Fruit fly (Drosophila melanogaster) whole organism, embryonic: Measurements from ENCODE around the gene Kdm3.

Experiments
- Atf-2 ChIP-seq: fragments of 200-800 bp; sonication (Bioruptor generic); optimal IDR thresholded peaks from 2 replicates; lab custom pipeline; 2016; ENCODE audit warnings: missing biosample characterization, missing genetic modification characterization
- CG10543 ChIP-seq: fragments of 200-800 bp; sonication (Bioruptor generic); optimal IDR thresholded peaks from 3 replicates; lab custom pipeline; 2017; ENCODE audit warnings: missing biosample characterization, mild to moderate bottlenecking, missing genetic modification characterization, moderate library complexity
- CG11398 ChIP-seq: fragments of 200-800 bp; sonication (Bioruptor generic); optimal IDR thresholded peaks from 2 replicates; lab custom pipeline; 2016; ENCODE audit warnings: missing biosample characterization, missing genetic modification characterization
- CG11695 ChIP-seq: fragments of 200-800 bp; sonication (Bioruptor generic); IDR thresholded peaks from 3 replicates; pipeline ENCODE4 v1.3.6; 2022; ENCODE audit warnings: missing biosample characterization, missing genetic modification characterization
- CG12659 ChIP-seq: fragments of 200-800 bp; sonication (Bioruptor generic); optimal IDR thresholded peaks from 3 replicates; lab custom pipeline; 2017; ENCODE audit warnings: mild to moderate bottlenecking, missing biosample characterization, missing genetic modification reagents, missing genetic modification characterization
- CG12744 ChIP-seq: fragments of 200-800 bp; sonication (Bioruptor generic); optimal IDR thresholded peaks from 2 replicates; lab custom pipeline; 2016; ENCODE audit warnings: missing biosample characterization, missing genetic modification characterization
- CG12769 ChIP-seq: fragments of 200-800 bp; sonication (Bioruptor generic); optimal IDR thresholded peaks from 2 replicates; lab custom pipeline; 2019; ENCODE audit warnings: missing biosample characterization, mild to moderate bottlenecking, missing genetic modification characterization, moderate library complexity
- CG14667 ChIP-seq: fragments of 200-800 bp; sonication (Bioruptor generic); IDR thresholded peaks from 2 replicates; pipeline ENCODE4 v1.3.6; 2022; ENCODE audit warnings: missing biosample characterization, missing genetic modification characterization
- CG15269 ChIP-seq: fragments of 200-800 bp; sonication (Bioruptor generic); optimal IDR thresholded peaks from 2 replicates; lab custom pipeline; 2018; ENCODE audit warnings: missing biosample characterization, mild to moderate bottlenecking, missing genetic modification characterization, moderate library complexity
- CG16863 ChIP-seq: fragments of 200-800 bp; sonication (Bioruptor generic); optimal IDR thresholded peaks from 3 replicates; lab custom pipeline; 2016; ENCODE audit warnings: missing biosample characterization, missing genetic modification characterization
- CG18011 ChIP-seq: fragments of 200-800 bp; sonication (Bioruptor generic); optimal IDR thresholded peaks from 2 replicates; lab custom pipeline; 2017; ENCODE audit warnings: missing biosample characterization, missing genetic modification characterization, mild to moderate bottlenecking, moderate library complexity, missing genotype
- CG30020 ChIP-seq: fragments of 200-800 bp; optimal IDR thresholded peaks from 2 replicates; lab custom pipeline; 2019; ENCODE audit warnings: missing biosample characterization, mild to moderate bottlenecking, missing genetic modification characterization, moderate library complexity
- CG3065 ChIP-seq: fragments of 200-800 bp; sonication (Bioruptor generic); optimal IDR thresholded peaks from 2 replicates; lab custom pipeline; 2016; ENCODE audit warnings: missing biosample characterization, missing genetic modification characterization
- CG32532 ChIP-seq: fragments of 200-800 bp; sonication (Bioruptor generic); IDR thresholded peaks from 2 replicates; pipeline ENCODE4 v1.3.6; 2022; ENCODE audit warnings: missing biosample characterization, missing genetic modification characterization
- CG33557 ChIP-seq: fragments of 200-800 bp; sonication (Bioruptor generic); optimal IDR thresholded peaks from 2 replicates; lab custom pipeline; 2019; ENCODE audit warnings: missing biosample characterization, mild to moderate bottlenecking, missing genetic modification characterization, moderate library complexity
- CG3995 ChIP-seq: fragments of 200-800 bp; sonication (Bioruptor generic); optimal IDR thresholded peaks from 3 replicates; lab custom pipeline; 2016; ENCODE audit warnings: missing biosample characterization, missing genetic modification characterization
- CG4820 ChIP-seq: fragments of 200-800 bp; sonication (Bioruptor generic); optimal IDR thresholded peaks from 3 replicates; lab custom pipeline; 2016; ENCODE audit warnings: missing biosample characterization, missing genetic modification characterization
- CG6272 ChIP-seq: fragments of 200-800 bp; sonication (Bioruptor generic); IDR thresholded peaks from 2 replicates; pipeline ENCODE4 v1.3.6; 2022; ENCODE audit warnings: missing biosample characterization, missing genetic modification characterization
- CG7271 ChIP-seq: fragments of 200-800 bp; sonication (Bioruptor generic); optimal IDR thresholded peaks from 2 replicates; lab custom pipeline; 2018; ENCODE audit warnings: missing biosample characterization, mild to moderate bottlenecking, missing genetic modification characterization, moderate library complexity
- Ets97D ChIP-seq: fragments of 200-800 bp; sonication (Bioruptor generic); optimal IDR thresholded peaks from 3 replicates; lab custom pipeline; 2016; ENCODE audit warnings: missing biosample characterization, missing genetic modification characterization
- Fer2 ChIP-seq: fragments of 200-800 bp; sonication (Bioruptor generic); optimal IDR thresholded peaks from 2 replicates; lab custom pipeline; 2018; ENCODE audit warnings: missing biosample characterization, mild to moderate bottlenecking, missing genetic modification characterization, moderate library complexity
- Gug ChIP-seq: fragments of 200-800 bp; sonication (Bioruptor generic); IDR thresholded peaks from 4 replicates; pipeline ENCODE4 v1.3.6; 2022; ENCODE audit warnings: missing biosample characterization, missing genetic modification characterization
- Hr3 ChIP-seq: fragments of 200-800 bp; sonication (Bioruptor generic); optimal IDR thresholded peaks from 3 replicates; lab custom pipeline; 2016; ENCODE audit warnings: missing biosample characterization, missing genetic modification characterization
- Nf-YB ChIP-seq: fragments of 200-800 bp; sonication (Bioruptor generic); optimal IDR thresholded peaks from 3 replicates; lab custom pipeline; 2019; ENCODE audit warnings: missing biosample characterization, mild to moderate bottlenecking, missing genetic modification characterization, moderate library complexity
- Oli ChIP-seq: fragments of 200-800 bp; sonication (Bioruptor generic); optimal IDR thresholded peaks from 2 replicates; lab custom pipeline; 2018; ENCODE audit warnings: missing biosample characterization, mild to moderate bottlenecking, missing genetic modification characterization, moderate library complexity
- Optix ChIP-seq: fragments of 200-800 bp; sonication (Bioruptor generic); IDR thresholded peaks from 3 replicates; pipeline ENCODE4 v1.3.6; 2022; ENCODE audit warnings: missing biosample characterization, missing genetic modification characterization
- Pdp1 ChIP-seq, 2 experiments: fragments of 200-800 bp; sonication (Bioruptor generic); optimal IDR thresholded peaks; 3 replicates each; lab custom pipeline; 2016; ENCODE audit warnings: missing biosample characterization in 2 of 2, missing genetic modification characterization in 2 of 2, mild to moderate bottlenecking in 1 of 2, moderate library complexity in 1 of 2
- Vsx1 ChIP-seq: fragments of 200-800 bp; sonication (Bioruptor generic); optimal IDR thresholded peaks from 2 replicates; lab custom pipeline; 2017; ENCODE audit warnings: missing biosample characterization, mild to moderate bottlenecking, missing genetic modification characterization, missing genetic modification reagents
- Xrp1 ChIP-seq: fragments of 200-800 bp; sonication (Bioruptor generic); IDR thresholded peaks from 2 replicates; pipeline ENCODE4 v1.3.6; 2022; ENCODE audit warnings: missing biosample characterization, missing genetic modification characterization
- ab ChIP-seq: fragments of 200-800 bp; sonication (Bioruptor generic); optimal IDR thresholded peaks from 2 replicates; lab custom pipeline; 2016; ENCODE audit warnings: missing biosample characterization, missing genetic modification characterization
- al ChIP-seq: fragments of 200-800 bp; sonication (Bioruptor generic); IDR thresholded peaks from 2 replicates; pipeline ENCODE4 v1.3.6; 2022; ENCODE audit warnings: missing biosample characterization, missing genetic modification characterization
- cg ChIP-seq: fragments of 200-800 bp; sonication (Bioruptor generic); optimal IDR thresholded peaks from 3 replicates; lab custom pipeline; 2019; ENCODE audit warnings: missing biosample characterization, mild to moderate bottlenecking, missing genetic modification characterization, moderate library complexity
- chif ChIP-seq, 2 experiments: fragments of 200-800 bp; sonication (Bioruptor generic); optimal IDR thresholded peaks; 3 replicates each; lab custom pipeline; 2016; ENCODE audit warnings: missing biosample characterization in 2 of 2, missing genetic modification characterization in 2 of 2
- chinmo ChIP-seq: fragments of 200-800 bp; sonication (Bioruptor generic); IDR thresholded peaks from 4 replicates; pipeline ENCODE4 v1.3.6; 2022; ENCODE audit warnings: missing biosample characterization, missing genetic modification characterization; ENCODE audit not compliant: partially characterized antibody
- cwo ChIP-seq: fragments of 200-800 bp; sonication (Bioruptor generic); optimal IDR thresholded peaks from 3 replicates; lab custom pipeline; 2017; ENCODE audit warnings: missing biosample characterization, missing genetic modification characterization, mild to moderate bottlenecking, moderate library complexity, missing genetic modification reagents
- dmrt11E ChIP-seq: fragments of 200-800 bp; sonication (Bioruptor generic); optimal IDR thresholded peaks from 3 replicates; lab custom pipeline; 2018; ENCODE audit warnings: missing biosample characterization, mild to moderate bottlenecking, missing genetic modification characterization, moderate library complexity
- esg ChIP-seq: fragments of 200-800 bp; sonication (Bioruptor generic); conservative IDR thresholded peaks from 2 replicates; pipeline ENCODE4 v1.3.6; 2022; ENCODE audit warnings: missing biosample characterization, missing genetic modification characterization
- fu2 ChIP-seq: fragments of 200-800 bp; sonication (Bioruptor generic); optimal IDR thresholded peaks from 2 replicates; lab custom pipeline; 2016; ENCODE audit warnings: missing biosample characterization, missing genetic modification characterization
- hbn ChIP-seq: fragments of 200-800 bp; sonication (Bioruptor generic); IDR thresholded peaks from 2 replicates; pipeline ENCODE4 v1.3.6; 2022; ENCODE audit warnings: missing biosample characterization, missing genetic modification characterization; ENCODE audit not compliant: partially characterized antibody
- her ChIP-seq: fragments of 200-800 bp; sonication (Bioruptor generic); optimal IDR thresholded peaks from 2 replicates; lab custom pipeline; 2016; ENCODE audit warnings: missing biosample characterization, missing genetic modification characterization
- hth ChIP-seq: fragments of >200 bp; optimal IDR thresholded peaks from 2 replicates; lab custom pipeline; 2017; ENCODE audit warnings: inconsistent platforms
- maf-S ChIP-seq: fragments of 200-800 bp; sonication (Bioruptor generic); optimal IDR thresholded peaks from 2 replicates; lab custom pipeline; 2016; ENCODE audit warnings: missing biosample characterization, missing genetic modification characterization
- mld ChIP-seq: fragments of 200-800 bp; sonication (Bioruptor generic); IDR thresholded peaks from 3 replicates; pipeline ENCODE4 v1.3.6; 2022; ENCODE audit warnings: missing biosample characterization, missing genetic modification characterization; ENCODE audit not compliant: partially characterized antibody
- prd ChIP-seq, 3 experiments: fragments of >200 bp in 2 of 3; fragments of 200-800 bp in 1 of 3; sonication (Bioruptor generic) in 1 of 3; optimal IDR thresholded peaks in 2 of 3; IDR thresholded peaks in 1 of 3; 2 replicates in 2 of 3; 3 replicates in 1 of 3; pipeline versions ENCODE4 v1.3.6 to Lab custom; 2017 to 2022; ENCODE audit warnings: missing biosample characterization in 1 of 3, missing genetic modification characterization in 1 of 3
- repo ChIP-seq: fragments of 200-800 bp; sonication (Bioruptor generic); optimal IDR thresholded peaks from 2 replicates; lab custom pipeline; 2016; ENCODE audit warnings: missing biosample characterization, missing genetic modification characterization
- rib ChIP-seq: fragments of 200-800 bp; sonication (Bioruptor generic); IDR thresholded peaks from 2 replicates; pipeline ENCODE4 v1.3.6; 2022; ENCODE audit warnings: missing biosample characterization, missing genetic modification characterization
- scrt ChIP-seq: fragments of 200-800 bp; sonication (Bioruptor generic); optimal IDR thresholded peaks from 2 replicates; lab custom pipeline; 2018; ENCODE audit warnings: missing biosample characterization, mild to moderate bottlenecking, missing genetic modification characterization, moderate library complexity
- sd ChIP-seq: fragments of 200-800 bp; sonication (Bioruptor generic); optimal IDR thresholded peaks from 3 replicates; lab custom pipeline; 2018; ENCODE audit warnings: missing biosample characterization, mild to moderate bottlenecking, missing genetic modification characterization, moderate library complexity
- twi ChIP-seq: fragments of 200-800 bp; optimal IDR thresholded peaks from 2 replicates; lab custom pipeline; 2019; ENCODE audit warnings: missing biosample characterization, mild to moderate bottlenecking, missing genetic modification characterization, moderate library complexity
- vnd ChIP-seq: fragments of 200-800 bp; sonication (Bioruptor generic); IDR thresholded peaks from 3 replicates; pipeline ENCODE4 v1.3.6; 2022; ENCODE audit warnings: missing biosample characterization, missing genetic modification characterization; ENCODE audit not compliant: partially characterized antibody

Gene Kdm3

DNA sequence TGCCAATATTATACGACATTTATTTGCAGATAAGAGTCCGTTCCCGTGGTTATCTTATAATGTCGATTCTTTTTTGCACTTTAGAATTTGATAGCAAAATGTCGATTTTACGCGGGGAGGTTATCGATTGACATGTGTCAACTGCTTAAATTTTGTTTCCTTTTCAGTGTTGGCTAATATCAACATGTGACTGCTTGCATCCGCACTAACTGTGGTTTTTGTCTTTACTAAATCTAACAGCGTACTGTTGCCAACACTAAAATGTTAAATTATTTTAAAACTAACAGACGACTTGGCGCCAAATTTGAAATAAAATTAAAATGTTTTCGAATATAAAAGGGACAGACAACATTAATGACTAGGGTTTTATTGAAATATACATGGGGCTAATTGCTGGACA, 19.1 kb upstream of the Kdm3 start (continued):
- peak; percentile 53 for TF ChIP-seq CG10543
- TF ChIP-seq CG30020: peak; percentile 2
- peak; percentile 77 for TF ChIP-seq CG12769
- TF ChIP-seq hbn (GFP tag; lab: Robert Waterston, UW): peak; percentile 39; the same call in 1 of the 2 replicates
- TF ChIP-seq dmrt11E (tag; lab: Kevin White, UChicago): peak; percentile 46
- no peak for TF ChIP-seq prd (optimal IDR thresholded peaks at IDR 0.05; lab: Kevin White, UChicago)
- peak; percentile 49; the same call in 1 of the 3 replicates for TF ChIP-seq prd (GFP tag; IDR thresholded peaks at IDR 0.05; lab: Robert Waterston, UW)
- peak; percentile 81 for TF ChIP-seq maf-S (GFP tag; lab: Kevin White, UChicago)
- peak; percentile 38 for TF ChIP-seq repo (GFP tag; lab: Kevin White, UChicago)
- peak; percentile 76 for TF ChIP-seq twi (tag; lab: Kevin White, UChicago)
- TF ChIP-seq CG7271 (tag; lab: Kevin White, UChicago): no peak
- peak; percentile 54; the same call in 2 of the 4 replicates for TF ChIP-seq chinmo (GFP tag; lab: Robert Waterston, UW)
- TF ChIP-seq CG14667 (GFP tag; lab: Robert Waterston, UW): no peak
- TF ChIP-seq Nf-YB (GFP tag; lab: Kevin White, UChicago): peak; percentile 30
- peak; percentile 74 for TF ChIP-seq CG32532 (GFP tag; lab: Robert Waterston, UW)
- peak; percentile 75 for TF ChIP-seq Fer2 (tag; lab: Kevin White, UChicago)
- peak; percentile 79 to 84 for TF ChIP-seq Pdp1 (GFP tag; optimal IDR thresholded peaks at IDR 0.05; lab: Kevin White, UChicago)
- TF ChIP-seq CG33557: no peak
- peak; percentile 36; the same call in 1 of the 3 replicates for TF ChIP-seq mld
- TF ChIP-seq CG12744 (GFP tag; lab: Kevin White, UChicago): peak; percentile 76
- no peak for TF ChIP-seq hth (lab: Kevin White, UChicago)
- TF ChIP-seq Gug (GFP tag; lab: Robert Waterston, UW): peak; percentile 57; the same call in 2 of the 4 replicates
- TF ChIP-seq Ets97D (GFP tag; lab: Kevin White, UChicago): peak; percentile 99
- TF ChIP-seq CG3065 (GFP tag; lab: Kevin White, UChicago): peak; percentile 18
- peak; percentile 59 for TF ChIP-seq CG3995
- TF ChIP-seq Vsx1 (GFP tag; lab: Kevin White, UChicago): peak; percentile 36
- no peak for TF ChIP-seq CG11695 (GFP tag; lab: Robert Waterston, UW)
- TF ChIP-seq Hr3: peak; percentile 68
- peak; percentile 42 for TF ChIP-seq cwo (GFP tag; lab: Kevin White, UChicago)
- no peak for TF ChIP-seq ab
- TF ChIP-seq cg (GFP tag; lab: Kevin White, UChicago): no peak
- peak; percentile 83 for TF ChIP-seq her
- peak; percentile 70 for TF ChIP-seq CG6272
- TF ChIP-seq esg (GFP tag; lab: Robert Waterston, UW): no peak
- peak; percentile 47 for TF ChIP-seq sd (tag; lab: Kevin White, UChicago)
- no peak for TF ChIP-seq vnd (GFP tag; lab: Robert Waterston, UW)
- no peak for TF ChIP-seq Optix (GFP tag; lab: Robert Waterston, UW)
- TF ChIP-seq Xrp1 (GFP tag; lab: Robert Waterston, UW): peak; percentile 57
- peak; percentile 72 for TF ChIP-seq rib (GFP tag; lab: Robert Waterston, UW)
- TF ChIP-seq al (GFP tag; lab: Robert Waterston, UW): peak; percentile 67
- peak; percentile 15 for TF ChIP-seq Oli (tag; lab: Kevin White, UChicago)
- TF ChIP-seq scrt: no peak
- TF ChIP-seq Atf-2: peak; percentile 39
- TF ChIP-seq CG4820: no peak
- peak; percentile 83 for TF ChIP-seq CG12659
- TF ChIP-seq chif (GFP tag; optimal IDR thresholded peaks at IDR 0.05; lab: Kevin White, UChicago): peak; percentile 30 to 62
- TF ChIP-seq CG15269 (tag; lab: Kevin White, UChicago): peak; percentile 48
- TF ChIP-seq CG11398 (GFP tag; lab: Kevin White, UChicago): peak; percentile 58
- TF ChIP-seq CG16863 (GFP tag; lab: Kevin White, UChicago): peak; percentile 42
- TF ChIP-seq CG18011 (GFP tag; lab: Kevin White, UChicago): peak; percentile 44
- TF ChIP-seq fu2 (GFP tag; lab: Kevin White, UChicago): peak; percentile 81
